Fruit fly (Drosophila melanogaster) whole organism, prepupa: ENCODE results near the gene Cpr65Az.
A peak's percentile ranks its signal among the peaks of the same experiment; 100 is the strongest.

ENCODE experiments used
- CG10631 ChIP-seq: fragments of 200-800 bp; sonication (Bioruptor generic); optimal IDR thresholded peaks from 2 replicates; lab custom pipeline; 2016; ENCODE audit warnings: missing biosample characterization, missing genetic modification characterization
- CG15336 ChIP-seq: fragments of 200-800 bp; sonication (Bioruptor generic); IDR thresholded peaks from 2 replicates; pipeline ENCODE4 v1.3.6; 2022; ENCODE audit warnings: missing biosample characterization, missing genetic modification characterization
- CG1621 ChIP-seq: fragments of 200-800 bp; sonication (Bioruptor generic); optimal IDR thresholded peaks from 3 replicates; lab custom pipeline; 2018; ENCODE audit warnings: missing biosample characterization, mild to moderate bottlenecking, missing genetic modification characterization
- CG16779 ChIP-seq: fragments of 200-800 bp; sonication (Bioruptor generic); optimal IDR thresholded peaks from 3 replicates; lab custom pipeline; 2017; ENCODE audit warnings: missing biosample characterization, mild to moderate bottlenecking, missing genetic modification characterization
- CG3032 ChIP-seq: fragments of 200-800 bp; optimal IDR thresholded peaks from 2 replicates; lab custom pipeline; 2019; ENCODE audit warnings: missing biosample characterization, mild to moderate bottlenecking, missing genetic modification characterization, moderate library complexity
- CG31627 ChIP-seq: fragments of 200-800 bp; sonication (Bioruptor generic); optimal IDR thresholded peaks from 3 replicates; lab custom pipeline; 2016; ENCODE audit warnings: missing biosample characterization, missing genetic modification characterization
- CG34406 ChIP-seq: fragments of 200-800 bp; sonication (Bioruptor generic); optimal IDR thresholded peaks from 3 replicates; lab custom pipeline; 2016; ENCODE audit warnings: missing biosample characterization, missing genetic modification characterization
- CG3919 ChIP-seq: fragments of 200-800 bp; sonication (Bioruptor generic); optimal IDR thresholded peaks from 3 replicates; lab custom pipeline; 2016; ENCODE audit warnings: missing biosample characterization, missing genetic modification characterization
- CG4318 ChIP-seq: fragments of 200-800 bp; sonication (Bioruptor generic); optimal IDR thresholded peaks from 3 replicates; lab custom pipeline; 2017; ENCODE audit warnings: missing biosample characterization, mild to moderate bottlenecking, missing genetic modification characterization
- CG6276 ChIP-seq: fragments of 200-800 bp; sonication (Bioruptor generic); optimal IDR thresholded peaks from 2 replicates; lab custom pipeline; 2017; ENCODE audit warnings: missing biosample characterization, mild to moderate bottlenecking, missing genetic modification characterization
- CG8319 ChIP-seq: fragments of 200-800 bp; sonication (Bioruptor generic); optimal IDR thresholded peaks from 3 replicates; lab custom pipeline; 2016; ENCODE audit warnings: missing biosample characterization, missing genetic modification characterization
- CG8632 ChIP-seq: fragments of 200-800 bp; sonication (Bioruptor generic); optimal IDR thresholded peaks from 3 replicates; lab custom pipeline; 2016; ENCODE audit warnings: missing biosample characterization, missing genetic modification characterization
- CG9139 ChIP-seq: fragments of 200-800 bp; sonication (Bioruptor generic); optimal IDR thresholded peaks from 3 replicates; lab custom pipeline; 2017; ENCODE audit warnings: missing biosample characterization, mild to moderate bottlenecking, missing genetic modification characterization
- Eip75B ChIP-seq: fragments of 200-800 bp; sonication (Bioruptor generic); optimal IDR thresholded peaks from 3 replicates; lab custom pipeline; 2016; ENCODE audit warnings: missing biosample characterization, missing genetic modification characterization
- Eip78C ChIP-seq: fragments of 200-800 bp; sonication (Bioruptor generic); peaks from one replicate; lab custom pipeline; 2016; ENCODE audit warnings: missing biosample characterization, missing genetic modification characterization
- Eip93F ChIP-seq: fragments of 200-800 bp; sonication (Bioruptor generic); optimal IDR thresholded peaks from 2 replicates; lab custom pipeline; 2016; ENCODE audit warnings: missing biosample characterization, mild to moderate bottlenecking, missing genetic modification characterization
- Hr39 ChIP-seq: fragments of 200-800 bp; sonication (Bioruptor generic); optimal IDR thresholded peaks from 2 replicates; lab custom pipeline; 2016; ENCODE audit warnings: missing biosample characterization, missing genetic modification characterization
- Smox ChIP-seq: fragments of 200-800 bp; sonication (Bioruptor generic); optimal IDR thresholded peaks from 3 replicates; lab custom pipeline; 2016; ENCODE audit warnings: missing biosample characterization, missing genetic modification characterization
- Sox14 ChIP-seq: fragments of 200-800 bp; sonication (Bioruptor generic); optimal IDR thresholded peaks from 3 replicates; lab custom pipeline; 2016; ENCODE audit warnings: missing biosample characterization, missing genetic modification characterization
- Sox15 ChIP-seq: fragments of 200-800 bp; sonication (Bioruptor generic); optimal IDR thresholded peaks from 3 replicates; lab custom pipeline; 2016; ENCODE audit warnings: missing biosample characterization, missing genetic modification characterization
- achi ChIP-seq: fragments of 200-800 bp; sonication (Bioruptor generic); optimal IDR thresholded peaks from 3 replicates; lab custom pipeline; 2016; ENCODE audit warnings: missing biosample characterization, missing genetic modification characterization
- acj6 ChIP-seq: fragments of 200-800 bp; sonication (Bioruptor generic); optimal IDR thresholded peaks from 3 replicates; lab custom pipeline; 2016; ENCODE audit warnings: missing biosample characterization, missing genetic modification characterization
- cyc ChIP-seq: fragments of 200-800 bp; sonication (Bioruptor generic); optimal IDR thresholded peaks from 3 replicates; lab custom pipeline; 2016; ENCODE audit warnings: missing biosample characterization, missing genetic modification characterization
- dac ChIP-seq: fragments of 200-800 bp; sonication (Bioruptor generic); optimal IDR thresholded peaks from 2 replicates; lab custom pipeline; 2017; ENCODE audit warnings: missing biosample characterization, mild to moderate bottlenecking, missing genetic modification characterization
- eg ChIP-seq: fragments of 200-800 bp; sonication (Bioruptor generic); IDR thresholded peaks from 3 replicates; pipeline ENCODE4 v1.3.6; 2022; ENCODE audit warnings: missing biosample characterization, missing genetic modification characterization
- esn ChIP-seq: fragments of 200-800 bp; sonication (Bioruptor generic); optimal IDR thresholded peaks from 2 replicates; lab custom pipeline; 2016; ENCODE audit warnings: missing biosample characterization, mild to moderate bottlenecking, missing genetic modification characterization, moderate library complexity
- fd59A ChIP-seq: fragments of 200-800 bp; sonication (Bioruptor generic); optimal IDR thresholded peaks from 2 replicates; lab custom pipeline; 2017; ENCODE audit warnings: missing biosample characterization, mild to moderate bottlenecking, missing genetic modification characterization, missing genetic modification reagents
- fkh ChIP-seq: fragments of 200-800 bp; sonication (Bioruptor generic); optimal IDR thresholded peaks from 3 replicates; lab custom pipeline; 2017; ENCODE audit warnings: missing biosample characterization, mild to moderate bottlenecking, missing genetic modification characterization, moderate library complexity
- spab ChIP-seq: fragments of 200-800 bp; sonication (Bioruptor generic); optimal IDR thresholded peaks from 2 replicates; lab custom pipeline; 2017; ENCODE audit warnings: missing biosample characterization, mild to moderate bottlenecking, missing genetic modification characterization, missing genetic modification reagents
- svp ChIP-seq: fragments of 200-800 bp; sonication (Bioruptor generic); peaks from one replicate; lab custom pipeline; 2016; ENCODE audit warnings: missing biosample characterization, missing genetic modification characterization
- topi ChIP-seq: fragments of 200-800 bp; sonication (Bioruptor generic); optimal IDR thresholded peaks from 3 replicates; lab custom pipeline; 2016; ENCODE audit warnings: missing biosample characterization, missing genetic modification characterization

Cpr65Az gene

dm6 chr3L:6136691-6137090 is 23.9 kb upstream of the Cpr65Az start, which contains the start of gene Lcp65Af:
TSS of gene Lcp65Af (minus strand) at chr3L:6136791.
- TF ChIP-seq CG3919: no peak
- no peak for TF ChIP-seq CG6276 (GFP tag; lab: Kevin White, UChicago)
- TF ChIP-seq CG3032 (tag; lab: Kevin White, UChicago): no peak
- no peak for TF ChIP-seq CG8319 (GFP tag; lab: Kevin White, UChicago)
- no peak for TF ChIP-seq CG1621
- no peak for TF ChIP-seq topi (GFP tag; lab: Kevin White, UChicago)
- TF ChIP-seq fd59A (GFP tag; lab: Kevin White, UChicago): no peak
- no peak for TF ChIP-seq dac (GFP tag; lab: Kevin White, UChicago)
- TF ChIP-seq Sox15 (GFP tag; lab: Kevin White, UChicago): no peak
- TF ChIP-seq Eip93F (GFP tag; lab: Kevin White, UChicago): no peak
- TF ChIP-seq eg (GFP tag; lab: Robert Waterston, UW): no peak
- no peak for TF ChIP-seq CG15336 (GFP tag; lab: Robert Waterston, UW)
- no peak for TF ChIP-seq Sox14 (GFP tag; lab: Kevin White, UChicago)
- TF ChIP-seq CG10631 (GFP tag; lab: Kevin White, UChicago): no peak

- no peak for TF ChIP-seq Eip78C
Observed at dm6 chr3L:6138018-6138417, 22.6 kb upstream of the Cpr65Az start, which contains the start of gene Lcp65Ae. TSS of gene Lcp65Ae (minus strand) at chr3L:6138118.

dm6 chr3L:6138586-6138985 is 22.0 kb upstream of the Cpr65Az start:
- no peak for TF ChIP-seq spab (GFP tag; lab: Kevin White, UChicago)
- no peak for TF ChIP-seq Eip93F (GFP tag; lab: Kevin White, UChicago)
- no peak for TF ChIP-seq eg (GFP tag; lab: Robert Waterston, UW)
- TF ChIP-seq CG6276 (GFP tag; lab: Kevin White, UChicago): no peak
- no peak for TF ChIP-seq CG4318
- TF ChIP-seq CG1621: no peak
- TF ChIP-seq CG34406 (GFP tag; lab: Kevin White, UChicago): no peak
- TF ChIP-seq, all 60 proteins: peak for 0

- TF ChIP-seq CG16779 (tag; lab: Kevin White, UChicago) (no peak), fkh (GFP tag; lab: Kevin White, UChicago) (peak; percentile 56)
- TF ChIP-seq, all 60 proteins: peak for 1
Observed at dm6 chr3L:6139924-6140574, 20.6 kb upstream of the Cpr65Az start, which contains the start of gene Cpr65Av. TSS of gene Cpr65Av (minus strand) at chr3L:6139974.

dm6 chr3L:6140771-6141472 is 19.7 kb upstream of the Cpr65Az start:
- TF ChIP-seq Eip78C (peak; percentile 76), Hr39 (GFP tag; lab: Kevin White, UChicago) (no peak), Smox (GFP tag; lab: Kevin White, UChicago) (no peak), CG9139 (GFP tag; lab: Kevin White, UChicago) (no peak), CG10631 (GFP tag; lab: Kevin White, UChicago) (peak; percentile 9), cyc (no peak), Sox15 (GFP tag; lab: Kevin White, UChicago) (no peak), svp (no peak), CG34406 (GFP tag; lab: Kevin White, UChicago) (peak; percentile 29), achi (GFP tag; lab: Kevin White, UChicago) (no peak), CG8632 (GFP tag; lab: Kevin White, UChicago) (peak; percentile 21), CG31627 (no peak), acj6 (peak; percentile 3), fkh (GFP tag; lab: Kevin White, UChicago) (no peak), CG8319 (GFP tag; lab: Kevin White, UChicago) (peak; percentile 5), esn (GFP tag; lab: Kevin White, UChicago) (no peak), Eip75B (no peak)
